Worm (Caenorhabditis elegans) whole organism, late embryonic: ENCODE results near the gene B0513.90.

Source experiments
- K09A11.1 ChIP-seq: sonication (generic microtip); optimal IDR thresholded peaks from 2 replicates; lab custom pipeline; 2017; ENCODE audit warnings: antibody characterized with exemption, mild to moderate bottlenecking, missing genetic modification characterization, missing compliant biosample characterization; ENCODE audit not compliant: insufficient read depth
- ama-1 ChIP-seq: fragments of 150-350 bp; optimal IDR thresholded peaks from 2 replicates; lab custom pipeline; 2014
- ceh-19 ChIP-seq: fragments of 200-800 bp; sonication (Bioruptor generic); optimal IDR thresholded peaks from 2 replicates; lab custom pipeline; 2018; ENCODE audit warnings: mild to moderate bottlenecking, missing genetic modification characterization, missing compliant biosample characterization
- ceh-45 ChIP-seq: fragments of 200-800 bp; sonication (Bioruptor generic); IDR thresholded peaks from 2 replicates; pipeline ENCODE4 v1.3.6; 2022; ENCODE audit warnings: missing genetic modification reagents, missing genetic modification characterization, missing compliant biosample characterization
- eyg-1 ChIP-seq: sonication (generic microtip); optimal IDR thresholded peaks from 2 replicates; lab custom pipeline; 2016; ENCODE audit warnings: missing genotype, missing genetic modification characterization, missing compliant biosample characterization
- pha-2 ChIP-seq: sonication (generic microtip); optimal IDR thresholded peaks from 2 replicates; lab custom pipeline; 2017; ENCODE audit warnings: mild to moderate bottlenecking, missing genetic modification characterization, missing compliant biosample characterization
- pqm-1 ChIP-seq: sonication (generic microtip); optimal IDR thresholded peaks from 2 replicates; lab custom pipeline; 2016; ENCODE audit warnings: missing genetic modification characterization, missing compliant biosample characterization
- tbx-2 ChIP-seq: sonication (generic microtip); optimal IDR thresholded peaks from 2 replicates; lab custom pipeline; 2016; ENCODE audit warnings: missing genetic modification characterization, missing compliant biosample characterization
- unc-86 ChIP-seq: sonication (generic microtip); optimal IDR thresholded peaks from 2 replicates; lab custom pipeline; 2016; ENCODE audit warnings: missing genetic modification characterization, missing compliant biosample characterization

- TF ChIP-seq pha-2 (no peak), tbx-2 (no peak), ceh-19 (GFP tag; lab: Kevin White, UChicago) (no peak), K09A11.1 (tag; lab: Kevin White, UChicago) (no peak), unc-86 (tag; lab: Kevin White, UChicago) (no peak), ceh-45 (GFP tag; lab: Robert Waterston, UW) (no peak), ama-1 (lab: Kevin White, UChicago) (no peak), pqm-1 (no peak), eyg-1 (tag; lab: Kevin White, UChicago) (no peak)
These were observed 39.5 kb downstream of the B0513.90 start for ce11 chrIV:13906369-13906768.
